Worm (Caenorhabditis elegans) whole organism, mixed stage, embryonic: ENCODE measurements around the gene B0563.6.

Experiments used
- M03D4.4 ChIP-seq: sonication (generic microtip); optimal IDR thresholded peaks from 2 replicates; lab custom pipeline; 2017; ENCODE audit warnings: mild to moderate bottlenecking, missing genetic modification characterization, missing compliant biosample characterization
- bed-3 ChIP-seq: fragments of 200-800 bp; sonication (Bioruptor generic); optimal IDR thresholded peaks from 3 replicates; lab custom pipeline; 2018; ENCODE audit warnings: mild to moderate bottlenecking, missing genetic modification characterization, moderate library complexity, missing compliant biosample characterization
- blmp-1 ChIP-seq: fragments of 150-350 bp; optimal IDR thresholded peaks from 2 replicates; lab custom pipeline; 2014; ENCODE audit warnings: missing biosample characterization, missing genetic modification characterization
- ceh-39 ChIP-seq: fragments of 150-350 bp; optimal IDR thresholded peaks from 2 replicates; lab custom pipeline; 2014; ENCODE audit warnings: missing biosample characterization, missing genetic modification characterization
- ceh-43 ChIP-seq: fragments of 200-800 bp; sonication (Bioruptor generic); optimal IDR thresholded peaks from 2 replicates; lab custom pipeline; 2018; ENCODE audit warnings: mild to moderate bottlenecking, missing genetic modification characterization, moderate library complexity, missing compliant biosample characterization
- ceh-83 ChIP-seq: fragments of 200-800 bp; sonication (Bioruptor generic); optimal IDR thresholded peaks from 2 replicates; lab custom pipeline; 2018; ENCODE audit warnings: mild to moderate bottlenecking, missing genetic modification characterization, missing compliant biosample characterization
- ces-1 ChIP-seq: fragments of 150-350 bp; optimal IDR thresholded peaks from 2 replicates; lab custom pipeline; 2014; ENCODE audit warnings: missing biosample characterization, missing genetic modification reagents, missing genetic modification characterization
- cnd-1 ChIP-seq: fragments of 200-800 bp; sonication (Bioruptor generic); optimal IDR thresholded peaks from 2 replicates; lab custom pipeline; 2018; ENCODE audit warnings: mild to moderate bottlenecking, missing genetic modification characterization, missing compliant biosample characterization
- drap-1 ChIP-seq: fragments of 200-800 bp; sonication (Bioruptor generic); optimal IDR thresholded peaks from 3 replicates; lab custom pipeline; 2018; ENCODE audit warnings: mild to moderate bottlenecking, missing genetic modification characterization, missing compliant biosample characterization
- elt-1 ChIP-seq: sonication (generic microtip); optimal IDR thresholded peaks from 2 replicates; lab custom pipeline; 2017; ENCODE audit warnings: missing genetic modification characterization, mild to moderate bottlenecking, missing compliant biosample characterization, antibody characterized with exemption, moderate library complexity, borderline replicate concordance; ENCODE audit not compliant: insufficient read depth
- elt-3 ChIP-seq: fragments of 150-350 bp; optimal IDR thresholded peaks from 2 replicates; lab custom pipeline; 2014; ENCODE audit warnings: missing biosample characterization, missing genetic modification characterization
- flh-1 ChIP-seq: fragments of 200-800 bp; sonication (Bioruptor generic); optimal IDR thresholded peaks from 2 replicates; lab custom pipeline; 2018; ENCODE audit warnings: mild to moderate bottlenecking, missing genetic modification characterization, moderate library complexity, missing compliant biosample characterization
- ham-2 ChIP-seq: fragments of 200-800 bp; sonication (Bioruptor generic); optimal IDR thresholded peaks from 2 replicates; lab custom pipeline; 2018; ENCODE audit warnings: mild to moderate bottlenecking, missing genetic modification characterization, missing compliant biosample characterization
- hlh-1 ChIP-seq: fragments of 150-350 bp; optimal IDR thresholded peaks from 2 replicates; lab custom pipeline; 2014; ENCODE audit warnings: missing biosample characterization, missing genetic modification reagents, missing genetic modification characterization
- lin-13 ChIP-seq: fragments of 150-350 bp; optimal IDR thresholded peaks from 2 replicates; lab custom pipeline; 2014; ENCODE audit warnings: missing biosample characterization, missing genetic modification characterization
- lin-32 ChIP-seq: fragments of 200-800 bp; sonication (Bioruptor generic); optimal IDR thresholded peaks from 2 replicates; lab custom pipeline; 2018; ENCODE audit warnings: mild to moderate bottlenecking, missing genetic modification characterization, missing compliant biosample characterization
- mab-5 ChIP-seq: fragments of 150-350 bp; optimal IDR thresholded peaks from 2 replicates; lab custom pipeline; 2014; ENCODE audit warnings: missing biosample characterization, missing genetic modification characterization
- mep-1 ChIP-seq: fragments of 150-350 bp; optimal IDR thresholded peaks from 2 replicates; lab custom pipeline; 2017; ENCODE audit warnings: missing biosample characterization, missing genetic modification reagents, missing genetic modification characterization, inconsistent platforms
- mls-2 ChIP-seq: sonication (generic microtip); optimal IDR thresholded peaks from 2 replicates; lab custom pipeline; 2016; ENCODE audit warnings: mild to moderate bottlenecking, missing genetic modification characterization, moderate library complexity, missing compliant biosample characterization
- nhr-12 ChIP-seq: fragments of 150-350 bp; optimal IDR thresholded peaks from 2 replicates; lab custom pipeline; 2014; ENCODE audit warnings: missing biosample characterization, missing genetic modification characterization
- nhr-2 ChIP-seq: fragments of 150-350 bp; optimal IDR thresholded peaks from 2 replicates; lab custom pipeline; 2014; ENCODE audit warnings: missing biosample characterization, missing genetic modification characterization
- nhr-237 ChIP-seq: fragments of 150-350 bp; optimal IDR thresholded peaks from 2 replicates; lab custom pipeline; 2014; ENCODE audit warnings: missing biosample characterization, missing genetic modification characterization
- nhr-76 ChIP-seq: sonication (generic microtip); optimal IDR thresholded peaks from 2 replicates; lab custom pipeline; 2017; ENCODE audit warnings: missing biosample characterization, missing genetic modification characterization
- pha-4 ChIP-seq: fragments of 150-350 bp; optimal IDR thresholded peaks from 2 replicates; lab custom pipeline; 2018; ENCODE audit warnings: missing biosample characterization, missing genetic modification reagents, missing genetic modification characterization
- sem-2 ChIP-seq: fragments of 200-800 bp; sonication (Bioruptor generic); optimal IDR thresholded peaks from 2 replicates; lab custom pipeline; 2018; ENCODE audit warnings: mild to moderate bottlenecking, missing genetic modification characterization, missing compliant biosample characterization
- snpc-4 ChIP-seq: fragments of 150-350 bp; optimal IDR thresholded peaks from 2 replicates; lab custom pipeline; 2014; ENCODE audit warnings: missing biosample characterization, missing genetic modification characterization
- sptf-1 ChIP-seq: sonication (generic microtip); optimal IDR thresholded peaks from 2 replicates; lab custom pipeline; 2017; ENCODE audit warnings: mild to moderate bottlenecking, missing genetic modification characterization, moderate library complexity, missing compliant biosample characterization
- tbx-8 ChIP-seq: fragments of 200-800 bp; sonication (Bioruptor generic); optimal IDR thresholded peaks from 2 replicates; lab custom pipeline; 2018; ENCODE audit warnings: mild to moderate bottlenecking, missing genetic modification characterization, moderate library complexity, missing compliant biosample characterization
- unc-120 ChIP-seq: sonication (generic microtip); optimal IDR thresholded peaks from 2 replicates; lab custom pipeline; 2017; ENCODE audit warnings: missing genetic modification characterization, missing compliant biosample characterization; ENCODE audit not compliant: poor library complexity, severe bottlenecking
- unc-39 ChIP-seq: fragments of 150-350 bp; optimal IDR thresholded peaks from 2 replicates; lab custom pipeline; 2014; ENCODE audit warnings: missing biosample characterization, missing genetic modification characterization
- unc-62 ChIP-seq: fragments of 150-350 bp; optimal IDR thresholded peaks from 2 replicates; lab custom pipeline; 2014; ENCODE audit warnings: missing biosample characterization, missing genetic modification reagents, missing genetic modification characterization
- ztf-11 ChIP-seq: fragments of 150-350 bp; optimal IDR thresholded peaks from 2 replicates; lab custom pipeline; 2014; ENCODE audit warnings: missing biosample characterization, missing genetic modification characterization

The B0563.6 gene

DNA sequence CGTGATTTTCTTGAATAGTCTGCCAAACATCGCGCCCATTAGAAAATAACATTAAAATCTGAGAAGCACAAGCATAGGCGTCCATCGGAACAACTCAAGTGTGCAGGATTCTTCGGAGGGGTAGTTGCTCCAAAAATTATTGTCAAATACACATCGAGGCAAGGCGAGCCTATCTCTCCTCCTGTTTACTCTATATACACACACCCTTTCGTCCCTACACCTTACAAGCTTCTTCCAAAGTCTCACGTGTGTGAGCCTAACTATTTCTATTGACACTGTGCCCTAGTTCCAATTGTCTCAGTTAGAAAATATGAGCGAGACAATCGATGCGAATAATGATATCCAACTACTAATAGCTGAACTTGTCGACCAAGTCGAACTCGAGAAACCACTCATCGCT lies 45.6 kb upstream of the B0563.6 start:
- TF ChIP-seq ceh-83 (GFP tag; lab: Kevin White, UChicago), result no peak
- peak; percentile 62 for TF ChIP-seq pha-4 (tag; lab: Kevin White, UChicago)

- TF ChIP-seq elt-1, result no peak
These were observed 40.6 kb upstream of the B0563.6 start for ce11 chrX:9096861-9097260.

DNA sequence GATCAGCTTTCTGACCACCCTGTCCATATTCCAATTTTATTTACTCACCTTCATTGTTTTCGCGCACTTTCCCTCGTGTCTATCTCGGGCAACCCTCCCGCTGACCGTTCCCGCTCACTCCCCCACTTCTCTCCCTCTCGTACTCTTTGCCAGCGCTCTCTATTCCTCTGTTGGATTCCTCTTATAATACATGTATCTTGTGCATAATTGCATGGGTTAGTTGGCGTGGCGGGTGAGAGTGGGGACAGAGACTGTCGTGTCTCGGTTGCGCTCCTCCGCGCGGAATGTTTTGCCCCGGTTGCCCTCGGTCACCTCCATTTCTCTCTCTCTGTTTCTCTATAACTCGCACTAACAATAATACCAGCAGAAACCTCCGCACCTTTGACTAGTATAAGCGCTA lies 35.4 kb upstream of the B0563.6 start:
- TF ChIP-seq ztf-11 (tag; lab: Kevin White, UChicago), result no peak
- TF ChIP-seq drap-1 (GFP tag; lab: Kevin White, UChicago), result peak; percentile 61
- TF ChIP-seq bed-3, result peak; percentile 12
- TF ChIP-seq hlh-1, result no peak
- no peak for TF ChIP-seq mls-2 (tag; lab: Kevin White, UChicago)
- TF ChIP-seq nhr-76 (tag; lab: Kevin White, UChicago), result no peak
- peak; percentile 2 for TF ChIP-seq unc-62 (GFP tag; lab: Kevin White, UChicago)
- no peak for TF ChIP-seq unc-120 (tag; lab: Kevin White, UChicago)
- TF ChIP-seq blmp-1, result peak; percentile 58
- TF ChIP-seq ces-1 (GFP tag; lab: Kevin White, UChicago), result no peak
- TF ChIP-seq snpc-4 (tag; lab: Kevin White, UChicago), result no peak
- peak; percentile 8 for TF ChIP-seq nhr-237 (tag; lab: Kevin White, UChicago)
- no peak for TF ChIP-seq mab-5
- no peak for TF ChIP-seq lin-13 (tag; lab: Kevin White, UChicago)
- TF ChIP-seq elt-1, result no peak
- TF ChIP-seq nhr-12 (tag; lab: Kevin White, UChicago), result no peak
- no peak for TF ChIP-seq M03D4.4 (tag; lab: Kevin White, UChicago)
- peak; percentile 98 for TF ChIP-seq nhr-2
- no peak for TF ChIP-seq ceh-39 (tag; lab: Kevin White, UChicago)
- TF ChIP-seq sptf-1, result peak; percentile 62
- peak; percentile 84 for TF ChIP-seq ham-2
- no peak for TF ChIP-seq elt-3
- no peak for TF ChIP-seq mep-1
- no peak for TF ChIP-seq ceh-83 (GFP tag; lab: Kevin White, UChicago)
- no peak for TF ChIP-seq tbx-8
- TF ChIP-seq pha-4 (tag; lab: Kevin White, UChicago), result peak; percentile 77

DNA sequence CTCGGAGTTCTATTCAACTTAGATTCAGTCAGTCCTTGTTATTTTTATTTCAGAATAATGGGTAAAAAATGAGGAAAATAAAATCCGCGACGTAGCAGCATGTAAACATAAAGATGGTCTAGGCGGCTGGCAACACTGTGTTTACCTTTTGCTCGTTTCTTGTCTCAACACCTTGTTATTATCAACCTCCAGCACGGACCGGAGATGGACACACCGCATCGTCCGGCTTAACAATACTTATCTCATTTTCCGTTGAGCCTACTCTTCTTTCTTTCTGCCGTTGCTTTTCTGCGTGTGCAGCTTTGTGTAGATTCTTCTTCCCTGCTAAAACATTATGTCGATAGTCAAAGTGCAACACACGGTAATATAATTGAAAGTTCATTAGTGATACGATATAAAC lies 34.5 kb upstream of the B0563.6 start:
- TF ChIP-seq lin-32 (GFP tag; lab: Kevin White, UChicago) (no peak), pha-4 (tag; lab: Kevin White, UChicago) (peak; percentile 82)
- TF ChIP-seq, all 35 proteins: peak for 1

- TF ChIP-seq drap-1 (GFP tag; lab: Kevin White, UChicago), result no peak
- TF ChIP-seq ham-2, result no peak
- TF ChIP-seq lin-32 (GFP tag; lab: Kevin White, UChicago), result no peak
These were observed 33.9 kb upstream of the B0563.6 start for ce11 chrX:9103584-9103983.

ce11 chrX:9104399-9104798 lies 33.1 kb upstream of the B0563.6 start:
- TF ChIP-seq elt-1, result no peak
- TF ChIP-seq nhr-76 (tag; lab: Kevin White, UChicago), result no peak
- no peak for TF ChIP-seq ceh-39 (tag; lab: Kevin White, UChicago)
- TF ChIP-seq flh-1 (GFP tag; lab: Kevin White, UChicago), result no peak
- TF ChIP-seq pha-4 (tag; lab: Kevin White, UChicago), result no peak
- no peak for TF ChIP-seq snpc-4 (tag; lab: Kevin White, UChicago)
- TF ChIP-seq bed-3, result no peak
- no peak for TF ChIP-seq blmp-1
- TF ChIP-seq ces-1 (GFP tag; lab: Kevin White, UChicago), result no peak

DNA sequence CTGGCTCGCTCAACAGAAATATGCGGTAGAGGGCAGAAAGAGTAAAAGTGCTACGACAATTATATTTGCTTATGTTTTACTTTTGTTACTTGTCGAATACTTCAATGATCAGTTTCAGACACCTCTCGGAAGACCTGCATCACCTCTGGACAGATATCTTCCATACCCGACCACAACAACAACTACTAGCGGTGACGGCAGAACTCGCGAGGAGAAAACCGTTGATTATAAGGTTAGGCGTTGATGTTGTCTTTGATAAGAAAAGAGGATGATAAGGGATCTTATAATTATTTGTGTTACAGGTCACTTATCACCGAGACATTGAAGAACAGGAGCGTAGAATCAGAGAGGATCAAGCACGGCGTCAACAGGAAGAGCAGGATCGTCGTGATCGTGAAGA lies 32.4 kb upstream of the B0563.6 start:
- TF ChIP-seq blmp-1, result no peak
- no peak for TF ChIP-seq unc-39 (tag; lab: Kevin White, UChicago)
- TF ChIP-seq ceh-43 (GFP tag; lab: Kevin White, UChicago), result no peak
- no peak for TF ChIP-seq mls-2 (tag; lab: Kevin White, UChicago)
- TF ChIP-seq cnd-1 (tag; lab: Kevin White, UChicago), result no peak
- no peak for TF ChIP-seq snpc-4 (tag; lab: Kevin White, UChicago)
- no peak for TF ChIP-seq ceh-39 (tag; lab: Kevin White, UChicago)
- no peak for TF ChIP-seq elt-1
- TF ChIP-seq lin-32 (GFP tag; lab: Kevin White, UChicago), result no peak
- no peak for TF ChIP-seq M03D4.4 (tag; lab: Kevin White, UChicago)
- no peak for TF ChIP-seq ces-1 (GFP tag; lab: Kevin White, UChicago)
- TF ChIP-seq unc-62 (GFP tag; lab: Kevin White, UChicago), result no peak
- TF ChIP-seq sem-2 (GFP tag; lab: Kevin White, UChicago), result no peak
- TF ChIP-seq bed-3, result no peak
- TF ChIP-seq tbx-8, result no peak
- no peak for TF ChIP-seq flh-1 (GFP tag; lab: Kevin White, UChicago)
- no peak for TF ChIP-seq hlh-1
- no peak for TF ChIP-seq ceh-83 (GFP tag; lab: Kevin White, UChicago)
